Fruit fly (Drosophila melanogaster) whole organism, embryonic: ENCODE measurements around the gene CAH3.

Experiments
- B-H1 ChIP-seq: fragments of 200-800 bp; sonication (Bioruptor generic); IDR thresholded peaks from 3 replicates; pipeline ENCODE4 v1.3.6; 2022; ENCODE audit warnings: missing biosample characterization, missing genetic modification characterization
- B-H2 ChIP-seq: fragments of 200-800 bp; sonication (Bioruptor generic); optimal IDR thresholded peaks from 2 replicates; lab custom pipeline; 2018; ENCODE audit warnings: missing biosample characterization, mild to moderate bottlenecking, missing genetic modification characterization
- Blimp-1 ChIP-seq: fragments of 200-800 bp; sonication (Bioruptor generic); optimal IDR thresholded peaks from 3 replicates; lab custom pipeline; 2018; ENCODE audit warnings: missing biosample characterization, missing genetic modification characterization, mild to moderate bottlenecking, moderate library complexity, missing genetic modification reagents
- Bteb2 ChIP-seq: fragments of 200-800 bp; sonication (Bioruptor generic); optimal IDR thresholded peaks from 2 replicates; lab custom pipeline; 2016; ENCODE audit warnings: missing biosample characterization, missing genetic modification characterization
- CG10543 ChIP-seq: fragments of 200-800 bp; sonication (Bioruptor generic); optimal IDR thresholded peaks from 3 replicates; lab custom pipeline; 2017; ENCODE audit warnings: missing biosample characterization, mild to moderate bottlenecking, missing genetic modification characterization, moderate library complexity
- CG12299 ChIP-seq: fragments of 200-800 bp; sonication (Bioruptor generic); optimal IDR thresholded peaks from 2 replicates; lab custom pipeline; 2018; ENCODE audit warnings: missing biosample characterization, mild to moderate bottlenecking, missing genetic modification characterization
- CG12769 ChIP-seq: fragments of 200-800 bp; sonication (Bioruptor generic); optimal IDR thresholded peaks from 2 replicates; lab custom pipeline; 2019; ENCODE audit warnings: missing biosample characterization, mild to moderate bottlenecking, missing genetic modification characterization, moderate library complexity
- CG12942 ChIP-seq: fragments of 200-800 bp; sonication (Bioruptor generic); optimal IDR thresholded peaks from 3 replicates; lab custom pipeline; 2016; ENCODE audit warnings: missing biosample characterization, missing genetic modification characterization
- CG14441 ChIP-seq: fragments of 200-800 bp; sonication (Bioruptor generic); IDR thresholded peaks from 2 replicates; pipeline ENCODE4 v1.3.6; 2022; ENCODE audit warnings: missing biosample characterization, missing genetic modification characterization
- CG18764 ChIP-seq: fragments of 200-800 bp; sonication (Bioruptor generic); optimal IDR thresholded peaks from 3 replicates; lab custom pipeline; 2016; ENCODE audit warnings: missing biosample characterization, missing genetic modification characterization
- CG2202 ChIP-seq: fragments of 200-800 bp; sonication (Bioruptor generic); optimal IDR thresholded peaks from 2 replicates; lab custom pipeline; 2018; ENCODE audit warnings: missing biosample characterization, mild to moderate bottlenecking, missing genetic modification characterization
- CG30431 ChIP-seq: fragments of 200-800 bp; sonication (Bioruptor generic); optimal IDR thresholded peaks from 2 replicates; lab custom pipeline; 2017; ENCODE audit warnings: missing biosample characterization, missing genetic modification characterization
- CG31441 ChIP-seq: fragments of 200-800 bp; sonication (Bioruptor generic); IDR thresholded peaks from 2 replicates; pipeline ENCODE4 v1.3.6; 2022; ENCODE audit warnings: missing biosample characterization, missing genetic modification characterization
- CG34422 ChIP-seq: fragments of 200-800 bp; sonication (Bioruptor generic); IDR thresholded peaks from 3 replicates; pipeline ENCODE4 v1.3.6; 2022; ENCODE audit warnings: missing biosample characterization, missing genetic modification characterization
- CG42726 ChIP-seq: fragments of 200-800 bp; sonication (Bioruptor generic); IDR thresholded peaks from 2 replicates; pipeline ENCODE4 v1.3.6; 2022; ENCODE audit warnings: missing biosample characterization, missing genetic modification characterization; ENCODE audit not compliant: partially characterized antibody
- CG4424 ChIP-seq: fragments of 200-800 bp; sonication (Bioruptor generic); optimal IDR thresholded peaks from 3 replicates; lab custom pipeline; 2016; ENCODE audit warnings: missing biosample characterization, missing genetic modification characterization
- CG5180 ChIP-seq: fragments of 200-800 bp; sonication (Bioruptor generic); optimal IDR thresholded peaks from 3 replicates; lab custom pipeline; 2017; ENCODE audit warnings: missing biosample characterization, missing genetic modification characterization, mild to moderate bottlenecking, moderate library complexity, missing genetic modification reagents
- CG6254 ChIP-seq: fragments of 200-800 bp; sonication (Bioruptor generic); optimal IDR thresholded peaks from 3 replicates; lab custom pipeline; 2017; ENCODE audit warnings: mild to moderate bottlenecking, missing biosample characterization, missing genetic modification reagents, missing genetic modification characterization
- CG6765 ChIP-seq: fragments of 200-800 bp; sonication (Bioruptor generic); optimal IDR thresholded peaks from 3 replicates; lab custom pipeline; 2017; ENCODE audit warnings: missing biosample characterization, mild to moderate bottlenecking, missing genetic modification characterization
- CG7372 ChIP-seq: fragments of 200-800 bp; sonication (Bioruptor generic); IDR thresholded peaks from 2 replicates; pipeline ENCODE4 v1.3.6; 2022; ENCODE audit warnings: missing biosample characterization, missing genetic modification characterization
- CG8765 ChIP-seq: fragments of 200-800 bp; sonication (Bioruptor generic); IDR thresholded peaks from 2 replicates; pipeline ENCODE4 v1.3.6; 2022; ENCODE audit warnings: missing biosample characterization, missing genetic modification characterization
- CG9437 ChIP-seq: fragments of 200-800 bp; sonication (Bioruptor generic); optimal IDR thresholded peaks from 2 replicates; lab custom pipeline; 2018; ENCODE audit warnings: missing biosample characterization, mild to moderate bottlenecking, missing genetic modification characterization
- D ChIP-seq, 2 experiments: fragments of 200-800 bp in 1 of 2; fragments of >200 bp in 1 of 2; sonication (Bioruptor generic) in 1 of 2; optimal IDR thresholded peaks; 2 replicates in 1 of 2; 3 replicates in 1 of 2; lab custom pipeline; 2017; ENCODE audit warnings: mild to moderate bottlenecking in 1 of 2, missing biosample characterization in 1 of 2, missing genetic modification characterization in 1 of 2, missing genetic modification reagents in 1 of 2
- Dref ChIP-seq: fragments of 200-800 bp; sonication (Bioruptor generic); IDR thresholded peaks from 2 replicates; pipeline ENCODE4 v1.3.6; 2022; ENCODE audit warnings: missing biosample characterization, missing genetic modification characterization
- Drgx ChIP-seq: fragments of 200-800 bp; sonication (Bioruptor generic); IDR thresholded peaks from 2 replicates; pipeline ENCODE4 v1.3.6; 2022; ENCODE audit warnings: missing biosample characterization, missing genetic modification characterization
- Elba2 ChIP-seq: fragments of 200-800 bp; sonication (Bioruptor generic); optimal IDR thresholded peaks from 3 replicates; lab custom pipeline; 2016; ENCODE audit warnings: missing biosample characterization, missing genetic modification characterization
- HLH4C ChIP-seq: fragments of 200-800 bp; sonication (Bioruptor generic); IDR thresholded peaks from 3 replicates; pipeline ENCODE4 v1.3.6; 2022; ENCODE audit warnings: missing biosample characterization, missing genetic modification characterization; ENCODE audit not compliant: partially characterized antibody
- HLHmδ ChIP-seq: fragments of 200-800 bp; sonication (Bioruptor generic); optimal IDR thresholded peaks from 2 replicates; lab custom pipeline; 2018; ENCODE audit warnings: missing biosample characterization, mild to moderate bottlenecking, missing genetic modification characterization, moderate library complexity
- Hmx ChIP-seq: fragments of 200-800 bp; sonication (Bioruptor generic); optimal IDR thresholded peaks from 2 replicates; lab custom pipeline; 2016; ENCODE audit warnings: missing biosample characterization, missing genetic modification characterization
- Hr78 ChIP-seq, 2 experiments: fragments of 200-800 bp in 1 of 2; fragments of >200 bp in 1 of 2; sonication (Bioruptor generic) in 1 of 2; optimal IDR thresholded peaks; 2 replicates each; lab custom pipeline; 2017 to 2019; ENCODE audit warnings: missing biosample characterization in 2 of 2, missing genetic modification characterization in 2 of 2, mild to moderate bottlenecking in 1 of 2, moderate library complexity in 1 of 2
- Nf-YC ChIP-seq: fragments of 200-800 bp; optimal IDR thresholded peaks from 3 replicates; lab custom pipeline; 2019; ENCODE audit warnings: missing biosample characterization, mild to moderate bottlenecking, missing genetic modification characterization, moderate library complexity
- Six4 ChIP-seq: fragments of 200-800 bp; sonication (Bioruptor generic); optimal IDR thresholded peaks from 2 replicates; lab custom pipeline; 2016; ENCODE audit warnings: missing biosample characterization, missing genetic modification characterization
- Xrp1 ChIP-seq: fragments of 200-800 bp; sonication (Bioruptor generic); IDR thresholded peaks from 2 replicates; pipeline ENCODE4 v1.3.6; 2022; ENCODE audit warnings: missing biosample characterization, missing genetic modification characterization
- ara ChIP-seq: fragments of 200-800 bp; sonication (Bioruptor generic); IDR thresholded peaks from 2 replicates; pipeline ENCODE4 v1.3.6; 2022; ENCODE audit warnings: missing biosample characterization, missing genetic modification characterization
- bowl ChIP-seq: fragments of 200-800 bp; sonication (Bioruptor generic); IDR thresholded peaks from 2 replicates; pipeline ENCODE4 v1.3.6; 2022; ENCODE audit warnings: missing biosample characterization, missing genetic modification characterization
- btn ChIP-seq: fragments of 200-800 bp; sonication (Bioruptor generic); optimal IDR thresholded peaks from 2 replicates; lab custom pipeline; 2016; ENCODE audit warnings: missing biosample characterization, missing genetic modification characterization
- chn ChIP-seq: fragments of 200-800 bp; sonication (Bioruptor generic); optimal IDR thresholded peaks from 2 replicates; lab custom pipeline; 2016; ENCODE audit warnings: missing biosample characterization, missing genetic modification characterization
- dmrt99B ChIP-seq: fragments of 200-800 bp; sonication (Bioruptor generic); optimal IDR thresholded peaks from 2 replicates; lab custom pipeline; 2018; ENCODE audit warnings: missing biosample characterization, mild to moderate bottlenecking, missing genetic modification characterization, moderate library complexity
- dpn ChIP-seq, 2 experiments: fragments of 200-800 bp; sonication (Bioruptor generic); optimal IDR thresholded peaks; 3 replicates each; lab custom pipeline; 2016; ENCODE audit warnings: missing biosample characterization in 2 of 2, missing genetic modification characterization in 2 of 2
- esg ChIP-seq: fragments of 200-800 bp; sonication (Bioruptor generic); conservative IDR thresholded peaks from 2 replicates; pipeline ENCODE4 v1.3.6; 2022; ENCODE audit warnings: missing biosample characterization, missing genetic modification characterization
- fu2 ChIP-seq: fragments of 200-800 bp; sonication (Bioruptor generic); optimal IDR thresholded peaks from 2 replicates; lab custom pipeline; 2016; ENCODE audit warnings: missing biosample characterization, missing genetic modification characterization
- hb ChIP-seq: fragments of 200-800 bp; sonication (Bioruptor generic); IDR thresholded peaks from 3 replicates; pipeline ENCODE4 v1.3.6; 2022; ENCODE audit warnings: missing biosample characterization, missing genetic modification characterization; ENCODE audit not compliant: partially characterized antibody
- her ChIP-seq: fragments of 200-800 bp; sonication (Bioruptor generic); optimal IDR thresholded peaks from 2 replicates; lab custom pipeline; 2016; ENCODE audit warnings: missing biosample characterization, missing genetic modification characterization
- nau ChIP-seq: fragments of 200-800 bp; sonication (Bioruptor generic); optimal IDR thresholded peaks from 3 replicates; lab custom pipeline; 2017; ENCODE audit warnings: missing biosample characterization, mild to moderate bottlenecking, missing genetic modification characterization, missing genetic modification reagents
- pho ChIP-seq: fragments of 200-800 bp; sonication (Bioruptor generic); optimal IDR thresholded peaks from 2 replicates; lab custom pipeline; 2016; ENCODE audit warnings: missing biosample characterization, missing genetic modification characterization
- sd ChIP-seq: fragments of 200-800 bp; sonication (Bioruptor generic); optimal IDR thresholded peaks from 3 replicates; lab custom pipeline; 2018; ENCODE audit warnings: missing biosample characterization, mild to moderate bottlenecking, missing genetic modification characterization, moderate library complexity
- tgo ChIP-seq: fragments of 200-800 bp; sonication (Bioruptor generic); IDR thresholded peaks from 3 replicates; pipeline ENCODE4 v1.3.6; 2022; ENCODE audit warnings: missing biosample characterization, missing genetic modification characterization
- wor ChIP-seq: fragments of 200-800 bp; sonication (Bioruptor generic); IDR thresholded peaks from 2 replicates; pipeline ENCODE4 v1.3.6; 2022; ENCODE audit warnings: missing biosample characterization, missing genetic modification characterization
- zen ChIP-seq: fragments of 200-800 bp; sonication (Bioruptor generic); optimal IDR thresholded peaks from 3 replicates; lab custom pipeline; 2018; ENCODE audit warnings: missing biosample characterization, mild to moderate bottlenecking, missing genetic modification characterization, moderate library complexity

CAH3 gene

DNA sequence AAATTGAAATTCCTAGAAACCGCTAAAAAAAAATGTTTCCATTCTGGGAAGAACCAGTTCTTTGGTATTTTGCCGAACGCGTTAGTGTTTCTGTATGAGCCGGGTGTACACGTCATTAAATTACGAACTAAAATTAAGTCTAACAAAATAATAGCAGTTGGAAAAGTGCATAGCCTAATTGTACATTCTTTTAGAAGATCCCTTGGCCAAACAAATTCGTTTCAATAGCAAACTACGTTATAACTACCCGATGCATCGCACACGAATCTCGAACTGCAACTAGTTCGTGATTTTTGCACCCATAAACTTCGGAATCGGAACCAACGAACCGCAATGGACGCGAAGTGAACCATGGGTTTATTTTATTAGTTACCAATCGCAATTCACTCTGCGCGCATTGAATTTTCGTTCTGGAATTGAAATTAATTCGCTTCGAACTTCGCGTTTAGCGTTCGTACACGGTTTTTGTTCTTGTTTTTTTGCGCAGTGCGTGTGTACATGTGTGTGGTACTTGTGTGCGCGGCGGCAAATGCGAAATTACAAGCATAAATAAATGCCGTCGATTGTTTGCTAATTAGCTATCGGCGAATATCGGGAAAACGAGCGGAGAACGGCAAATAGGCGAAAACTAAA, at the start of gene CAH3 (continued):
- TF ChIP-seq CG9437 (GFP tag; lab: Kevin White, UChicago), result peak; percentile 82
- TF ChIP-seq CG10543 (GFP tag; lab: Kevin White, UChicago), result peak; percentile 95
- peak; percentile 90 for TF ChIP-seq Blimp-1 (GFP tag; lab: Kevin White, UChicago)
- peak; percentile 83 for TF ChIP-seq B-H1 (GFP tag; lab: Robert Waterston, UW)
- TF ChIP-seq CG5180 (GFP tag; lab: Kevin White, UChicago), result peak; percentile 83
- peak; percentile 89 for TF ChIP-seq tgo (GFP tag; lab: Robert Waterston, UW)
- TF ChIP-seq zen (tag; lab: Kevin White, UChicago), result peak; percentile 92
- TF ChIP-seq CG8765 (GFP tag; lab: Robert Waterston, UW), result peak; percentile 89
- TF ChIP-seq pho (GFP tag; lab: Kevin White, UChicago), result peak; percentile 94
- TF ChIP-seq bowl, result peak; percentile 80
- TF ChIP-seq wor (GFP tag; lab: Robert Waterston, UW), result peak; percentile 82
- no peak for TF ChIP-seq HLHmδ
- peak; percentile 90 for TF ChIP-seq CG6765 (GFP tag; lab: Kevin White, UChicago)
- TF ChIP-seq Six4 (GFP tag; lab: Kevin White, UChicago), result peak; percentile 87
- TF ChIP-seq dmrt99B (tag; lab: Kevin White, UChicago), result peak; percentile 93
- TF ChIP-seq CG30431, result peak; percentile 92
- TF ChIP-seq Hmx (GFP tag; lab: Kevin White, UChicago), result peak; percentile 80
- peak; percentile 93 to 94 for TF ChIP-seq dpn (GFP tag; optimal IDR thresholded peaks at IDR 0.05; lab: Kevin White, UChicago)
- TF ChIP-seq CG14441 (GFP tag; lab: Robert Waterston, UW), result peak; percentile 92
- TF ChIP-seq CG12769 (tag; lab: Kevin White, UChicago), result peak; percentile 97
- TF ChIP-seq ara (GFP tag; lab: Robert Waterston, UW), result peak; percentile 90
- peak; percentile 94 for TF ChIP-seq Xrp1 (GFP tag; lab: Robert Waterston, UW)
- peak; percentile 88 for TF ChIP-seq CG34422 (GFP tag; lab: Robert Waterston, UW)
- peak; percentile 95 for TF ChIP-seq CG31441
- TF ChIP-seq esg (GFP tag; lab: Robert Waterston, UW), result peak; percentile 88
- peak; percentile 88 for TF ChIP-seq CG2202
- TF ChIP-seq HLH4C (GFP tag; lab: Robert Waterston, UW), result 0 out of 3 replicates have a peak, but pooled peaks have one; percentile 37
- TF ChIP-seq hb (GFP tag; lab: Robert Waterston, UW), result no peak
- peak; percentile 92 for TF ChIP-seq CG12942 (GFP tag; lab: Kevin White, UChicago)
- TF ChIP-seq CG4424 (GFP tag; lab: Kevin White, UChicago), result peak; percentile 92
- TF ChIP-seq fu2 (GFP tag; lab: Kevin White, UChicago), result peak; percentile 92
- peak; percentile 94 for TF ChIP-seq Drgx
- TF ChIP-seq D (optimal IDR thresholded peaks at IDR 0.05; lab: Kevin White, UChicago), result no peak
- peak; percentile 91 for TF ChIP-seq D (GFP tag; optimal IDR thresholded peaks at IDR 0.05; lab: Kevin White, UChicago)
- peak; percentile 86 for TF ChIP-seq btn (GFP tag; lab: Kevin White, UChicago)
- peak; percentile 78 for TF ChIP-seq sd (tag; lab: Kevin White, UChicago)
- TF ChIP-seq Dref (GFP tag; lab: Robert Waterston, UW), result peak; percentile 30; the same call in 1 of the 2 replicates
- no peak; the same call in 1 of the 2 replicates for TF ChIP-seq CG42726 (GFP tag; lab: Robert Waterston, UW)
- peak; percentile 88 for TF ChIP-seq nau (GFP tag; lab: Kevin White, UChicago)
- TF ChIP-seq Bteb2 (GFP tag; lab: Kevin White, UChicago), result peak; percentile 91
- peak; percentile 88 for TF ChIP-seq CG18764 (GFP tag; lab: Kevin White, UChicago)
- peak; percentile 22 for TF ChIP-seq Elba2
- TF ChIP-seq B-H2 (GFP tag; lab: Kevin White, UChicago), result peak; percentile 92
- TF ChIP-seq Hr78 (GFP tag; optimal IDR thresholded peaks at IDR 0.05; lab: Kevin White, UChicago), result peak in 1 of 2 experiments; percentile 66
- peak; percentile 93 for TF ChIP-seq CG12299 (tag; lab: Kevin White, UChicago)
- TF ChIP-seq CG6254 (GFP tag; lab: Kevin White, UChicago), result peak; percentile 83
- TF ChIP-seq her (GFP tag; lab: Kevin White, UChicago), result peak; percentile 94
- peak; percentile 94 for TF ChIP-seq CG7372
- peak; percentile 89 for TF ChIP-seq Nf-YC (tag; lab: Kevin White, UChicago)
- peak; percentile 95 for TF ChIP-seq chn (GFP tag; lab: Kevin White, UChicago)
